Fruit fly (Drosophila melanogaster): Measurements from ENCODE around the gene PrBP.
A peak's percentile ranks its signal among the peaks of the same experiment; 100 is the strongest.

The PrBP gene

dm6 chr2L:8719757-8720156 is 34.0 kb upstream of the PrBP start (continued):
- no peak for TF ChIP-seq CG2712 (tag; optimal IDR thresholded peaks at IDR 0.05)
- TF ChIP-seq aop (GFP tag; IDR thresholded peaks at IDR 0.05) = no peak
- TF ChIP-seq CG18262 (tag; optimal IDR thresholded peaks at IDR 0.05) = no peak
- TF ChIP-seq Opbp (GFP tag; IDR thresholded peaks at IDR 0.05; ENCODE audit: partially characterized antibody) = no peak
- no peak for TF ChIP-seq Bgb (GFP tag; IDR thresholded peaks at IDR 0.05; ENCODE audit: partially characterized antibody)
- TF ChIP-seq CG12942 (GFP tag; optimal IDR thresholded peaks at IDR 0.05) = no peak
- no peak for TF ChIP-seq CG2120 (GFP tag; optimal IDR thresholded peaks at IDR 0.05)
- no peak for TF ChIP-seq ems (GFP tag; optimal IDR thresholded peaks at IDR 0.05)
- TF ChIP-seq CG10462 (GFP tag; optimal IDR thresholded peaks at IDR 0.05) = no peak
- no peak for TF ChIP-seq NC2α (GFP tag; optimal IDR thresholded peaks at IDR 0.05)
- TF ChIP-seq CG4820 (GFP tag; optimal IDR thresholded peaks at IDR 0.05) = no peak
- no peak for TF ChIP-seq CG14860 (GFP tag; IDR thresholded peaks at IDR 0.05; ENCODE audit: partially characterized antibody)
- no peak for TF ChIP-seq Sry-δ (GFP tag; optimal IDR thresholded peaks at IDR 0.05)
- peak; percentile 83 for TF ChIP-seq sug (tag; optimal IDR thresholded peaks at IDR 0.05)
- TF ChIP-seq cg (GFP tag; optimal IDR thresholded peaks at IDR 0.05) = no peak
- TF ChIP-seq fd96Cb (tag; optimal IDR thresholded peaks at IDR 0.05) = no peak
- TF ChIP-seq CG14710 (tag; optimal IDR thresholded peaks at IDR 0.05) = no peak
- TF ChIP-seq Lim3 (GFP tag; IDR thresholded peaks at IDR 0.05) = no peak
- no peak for TF ChIP-seq pum (GFP tag; optimal IDR thresholded peaks at IDR 0.05)
- peak; percentile 78 for TF ChIP-seq sens-2 (GFP tag; IDR thresholded peaks at IDR 0.05)
- peak; percentile 3 for TF ChIP-seq grau (tag; optimal IDR thresholded peaks at IDR 0.05)
- no peak for TF ChIP-seq az2 (GFP tag; optimal IDR thresholded peaks at IDR 0.05)
- TF ChIP-seq Jarid2 (GFP tag; optimal IDR thresholded peaks at IDR 0.05) = no peak
- TF ChIP-seq HHEX (GFP tag; optimal IDR thresholded peaks at IDR 0.05) = no peak
- TF ChIP-seq CG18764 (GFP tag; optimal IDR thresholded peaks at IDR 0.05) = no peak
- TF ChIP-seq CG1529 (GFP tag; optimal IDR thresholded peaks at IDR 0.05) = no peak
- TF ChIP-seq CG31224 (GFP tag; IDR thresholded peaks at IDR 0.05) = no peak
- no peak for TF ChIP-seq scrt (GFP tag; optimal IDR thresholded peaks at IDR 0.05)
- TF ChIP-seq CG12744 (GFP tag; optimal IDR thresholded peaks at IDR 0.05) = no peak
- TF ChIP-seq sqz (GFP tag; optimal IDR thresholded peaks at IDR 0.05) = peak; percentile 32
- no peak for TF ChIP-seq CG5245 (GFP tag; optimal IDR thresholded peaks at IDR 0.05)
- TF ChIP-seq CG4707 (GFP tag; optimal IDR thresholded peaks at IDR 0.05) = no peak
- peak; percentile 81 for TF ChIP-seq Vsx1 (GFP tag; optimal IDR thresholded peaks at IDR 0.05)
- no peak for TF ChIP-seq hth (optimal IDR thresholded peaks at IDR 0.05)
- no peak for TF ChIP-seq gcm (GFP tag; optimal IDR thresholded peaks at IDR 0.05)
- TF ChIP-seq CG7928 (GFP tag; optimal IDR thresholded peaks at IDR 0.05) = no peak
- no peak for TF ChIP-seq Atf3 (GFP tag; optimal IDR thresholded peaks at IDR 0.05)
- no peak for TF ChIP-seq CG15601 (tag; optimal IDR thresholded peaks at IDR 0.05)
- TF ChIP-seq CG10147 (GFP tag; optimal IDR thresholded peaks at IDR 0.05) = no peak
- no peak for TF ChIP-seq CG4404 (GFP tag; IDR thresholded peaks at IDR 0.05)
- TF ChIP-seq MESR4 (GFP tag; optimal IDR thresholded peaks at IDR 0.05) = no peak
- TF ChIP-seq dm (GFP tag; optimal IDR thresholded peaks at IDR 0.05) = no peak
- no peak for TF ChIP-seq CG10366 (GFP tag; IDR thresholded peaks at IDR 0.05)
- no peak for TF ChIP-seq Neu2 (GFP tag; optimal IDR thresholded peaks at IDR 0.05; ENCODE audit: borderline replicate concordance)
- no peak for TF ChIP-seq tll (GFP tag; optimal IDR thresholded peaks at IDR 0.05)
- TF ChIP-seq pros (GFP tag; optimal IDR thresholded peaks at IDR 0.05) = no peak
- TF ChIP-seq nerfin-1 (tag; optimal IDR thresholded peaks at IDR 0.05) = no peak
- TF ChIP-seq NC2β (GFP tag; optimal IDR thresholded peaks at IDR 0.05) = no peak
- no peak for TF ChIP-seq CG6689 (GFP tag; IDR thresholded peaks at IDR 0.05)
- TF ChIP-seq CG17568 (GFP tag; optimal IDR thresholded peaks at IDR 0.05) = peak; percentile 21
- TF ChIP-seq CG1792 (GFP tag; optimal IDR thresholded peaks at IDR 0.05) = no peak
- TF ChIP-seq HmgZ (tag; optimal IDR thresholded peaks at IDR 0.05) = peak; percentile 19

Measured in whole organism, embryonic.